Worm (Caenorhabditis elegans) whole organism, L1 larva: ENCODE data around the gene bbln-1.
A peak's percentile ranks its signal among the peaks of the same experiment; 100 is the strongest.

Source experiments
- C04F5.9 ChIP-seq: sonication (generic microtip); optimal IDR thresholded peaks from 2 replicates; lab custom pipeline; 2016; ENCODE audit warnings: missing genetic modification characterization, missing compliant biosample characterization
- C16A3.4 ChIP-seq: fragments of 150-350 bp; optimal IDR thresholded peaks from 2 replicates; lab custom pipeline; 2014; ENCODE audit warnings: missing biosample characterization, missing genetic modification characterization
- alr-1 ChIP-seq: fragments of 200-800 bp; sonication (Bioruptor generic); optimal IDR thresholded peaks from 2 replicates; lab custom pipeline; 2018; ENCODE audit warnings: borderline replicate concordance, mild to moderate bottlenecking, missing genetic modification characterization, missing compliant biosample characterization
- aly-2 ChIP-seq: fragments of 150-350 bp; optimal IDR thresholded peaks from 2 replicates; lab custom pipeline; 2014; ENCODE audit warnings: missing biosample characterization, missing genetic modification characterization
- blmp-1 ChIP-seq: fragments of 150-350 bp; optimal IDR thresholded peaks from 2 replicates; lab custom pipeline; 2014; ENCODE audit warnings: missing biosample characterization, missing genetic modification characterization
- ceh-63 ChIP-seq: fragments of 200-800 bp; sonication (Bioruptor generic); optimal IDR thresholded peaks from 2 replicates; lab custom pipeline; 2018; ENCODE audit warnings: mild to moderate bottlenecking, missing genetic modification characterization, missing compliant biosample characterization
- ceh-8 ChIP-seq: fragments of 200-800 bp; sonication (Bioruptor generic); optimal IDR thresholded peaks from 2 replicates; lab custom pipeline; 2018; ENCODE audit warnings: mild to moderate bottlenecking, missing genetic modification characterization, moderate library complexity, missing compliant biosample characterization
- efl-3 ChIP-seq: fragments of 200-800 bp; sonication (Bioruptor generic); optimal IDR thresholded peaks from 2 replicates; lab custom pipeline; 2018; ENCODE audit warnings: mild to moderate bottlenecking, missing genetic modification characterization, missing compliant biosample characterization
- egl-13 ChIP-seq: sonication (generic microtip); optimal IDR thresholded peaks from 2 replicates; lab custom pipeline; 2016; ENCODE audit warnings: missing genotype, missing genetic modification reagents, missing genetic modification characterization, missing compliant biosample characterization
- elt-2 ChIP-seq: sonication (generic microtip); optimal IDR thresholded peaks from 2 replicates; lab custom pipeline; 2016; ENCODE audit warnings: missing genetic modification characterization, mild to moderate bottlenecking, inconsistent platforms, missing compliant biosample characterization, missing genetic modification reagents
- fkh-8 ChIP-seq: sonication (generic microtip); optimal IDR thresholded peaks from 2 replicates; lab custom pipeline; 2016; ENCODE audit warnings: mild to moderate bottlenecking, missing genetic modification characterization, missing compliant biosample characterization
- fos-1 ChIP-seq: fragments of 150-350 bp; optimal IDR thresholded peaks from 2 replicates; lab custom pipeline; 2014; ENCODE audit warnings: missing biosample characterization, missing genetic modification characterization
- grh-1 ChIP-seq: fragments of 200-800 bp; sonication (Bioruptor generic); IDR thresholded peaks from 2 replicates; pipeline ENCODE4 v1.3.6; 2022; ENCODE audit warnings: missing genetic modification reagents, missing genetic modification characterization, missing compliant biosample characterization
- hlh-17 ChIP-seq: fragments of 200-800 bp; sonication (Bioruptor generic); optimal IDR thresholded peaks from 2 replicates; lab custom pipeline; 2018; ENCODE audit warnings: missing genetic modification characterization, mild to moderate bottlenecking, missing compliant biosample characterization, moderate library complexity, borderline replicate concordance
- hpl-2 ChIP-seq: fragments of 150-350 bp; optimal IDR thresholded peaks from 2 replicates; lab custom pipeline; 2014; ENCODE audit warnings: missing biosample characterization, missing genetic modification reagents, missing genetic modification characterization
- irx-1 ChIP-seq: sonication (generic microtip); optimal IDR thresholded peaks from 2 replicates; lab custom pipeline; 2016; ENCODE audit warnings: missing genetic modification characterization, missing compliant biosample characterization
- lin-13 ChIP-seq: fragments of 150-350 bp; optimal IDR thresholded peaks from 2 replicates; lab custom pipeline; 2014; ENCODE audit warnings: missing biosample characterization, missing genetic modification reagents, missing genetic modification characterization
- lin-14 ChIP-seq: fragments of 200-800 bp; sonication (Bioruptor generic); optimal IDR thresholded peaks from 2 replicates; lab custom pipeline; 2018; ENCODE audit warnings: mild to moderate bottlenecking, missing genetic modification characterization, moderate library complexity, missing compliant biosample characterization
- lin-39 ChIP-seq: fragments of 150-350 bp; optimal IDR thresholded peaks from 2 replicates; lab custom pipeline; 2014; ENCODE audit warnings: missing biosample characterization, missing genetic modification reagents, missing genetic modification characterization
- lir-3 ChIP-seq: sonication (generic microtip); optimal IDR thresholded peaks from 2 replicates; lab custom pipeline; 2016; ENCODE audit warnings: mild to moderate bottlenecking, missing genetic modification characterization, moderate library complexity, missing compliant biosample characterization; ENCODE audit not compliant: poor library complexity
- lsy-2 ChIP-seq, 2 experiments: fragments of 150-350 bp; optimal IDR thresholded peaks; 2 replicates each; lab custom pipeline; 2014; ENCODE audit warnings: missing biosample characterization in 2 of 2, missing genetic modification characterization in 2 of 2
- mab-9 ChIP-seq: fragments of 200-800 bp; sonication (Bioruptor generic); IDR thresholded peaks from 2 replicates; pipeline ENCODE4 v1.3.6; 2022; ENCODE audit warnings: missing genetic modification reagents, missing genetic modification characterization, missing compliant biosample characterization
- mdl-1 ChIP-seq, 2 experiments: fragments of 150-350 bp; optimal IDR thresholded peaks; 2 replicates each; lab custom pipeline; 2014 to 2017; ENCODE audit warnings: missing biosample characterization in 2 of 2, missing genetic modification characterization in 2 of 2, inconsistent platforms in 1 of 2
- nhr-11 ChIP-seq: fragments of 150-350 bp; optimal IDR thresholded peaks from 2 replicates; lab custom pipeline; 2014; ENCODE audit warnings: missing biosample characterization, missing genetic modification characterization
- nhr-20 ChIP-seq: sonication (generic microtip); optimal IDR thresholded peaks from 2 replicates; lab custom pipeline; 2016; ENCODE audit warnings: mild to moderate bottlenecking, missing genetic modification characterization, missing compliant biosample characterization
- nhr-71 ChIP-seq: sonication (generic microtip); optimal IDR thresholded peaks from 2 replicates; lab custom pipeline; 2016; ENCODE audit warnings: mild to moderate bottlenecking, missing genetic modification characterization, moderate library complexity, missing compliant biosample characterization
- nhr-76 ChIP-seq: sonication (generic microtip); optimal IDR thresholded peaks from 2 replicates; lab custom pipeline; 2017; ENCODE audit warnings: missing biosample characterization, missing genetic modification characterization
- nhr-77 ChIP-seq: fragments of 150-350 bp; optimal IDR thresholded peaks from 2 replicates; lab custom pipeline; 2014; ENCODE audit warnings: missing biosample characterization, missing genetic modification characterization
- nhr-84 ChIP-seq: sonication (generic microtip); optimal IDR thresholded peaks from 2 replicates; lab custom pipeline; 2017; ENCODE audit warnings: missing biosample characterization, missing genetic modification characterization
- pag-3 ChIP-seq: sonication (generic microtip); optimal IDR thresholded peaks from 2 replicates; lab custom pipeline; 2017; ENCODE audit warnings: missing genetic modification characterization, mild to moderate bottlenecking, missing compliant biosample characterization, antibody characterized with exemption, borderline replicate concordance; ENCODE audit not compliant: insufficient read depth
- pax-3 ChIP-seq: fragments of 200-800 bp; sonication (Bioruptor generic); optimal IDR thresholded peaks from 2 replicates; lab custom pipeline; 2018; ENCODE audit warnings: mild to moderate bottlenecking, missing genetic modification characterization, moderate library complexity, missing compliant biosample characterization
- rnt-1 ChIP-seq: sonication (generic microtip); optimal IDR thresholded peaks from 2 replicates; lab custom pipeline; 2016; ENCODE audit warnings: mild to moderate bottlenecking, missing genetic modification characterization, moderate library complexity, missing compliant biosample characterization
- snu-23 ChIP-seq: sonication (generic microtip); optimal IDR thresholded peaks from 2 replicates; lab custom pipeline; 2016; ENCODE audit warnings: missing genetic modification characterization, missing compliant biosample characterization
- sox-4 ChIP-seq: sonication (generic microtip); optimal IDR thresholded peaks from 2 replicates; lab custom pipeline; 2016; ENCODE audit warnings: missing genetic modification characterization, missing compliant biosample characterization
- sptf-1 ChIP-seq: fragments of 150-350 bp; optimal IDR thresholded peaks from 2 replicates; lab custom pipeline; 2014; ENCODE audit warnings: missing biosample characterization, missing genetic modification characterization
- sup-37 ChIP-seq: fragments of 200-800 bp; sonication (Bioruptor generic); optimal IDR thresholded peaks from 2 replicates; lab custom pipeline; 2018; ENCODE audit warnings: mild to moderate bottlenecking, missing genetic modification characterization, missing compliant biosample characterization
- swsn-7 ChIP-seq: sonication (generic microtip); optimal IDR thresholded peaks from 2 replicates; lab custom pipeline; 2016; ENCODE audit warnings: missing genetic modification characterization, missing compliant biosample characterization
- tbx-2 ChIP-seq: sonication (generic microtip); optimal IDR thresholded peaks from 2 replicates; lab custom pipeline; 2016; ENCODE audit warnings: missing genetic modification characterization, missing compliant biosample characterization
- tlp-1 ChIP-seq: fragments of 150-350 bp; optimal IDR thresholded peaks from 2 replicates; lab custom pipeline; 2014; ENCODE audit warnings: missing biosample characterization, missing genetic modification characterization
- unc-86 ChIP-seq: sonication (generic microtip); optimal IDR thresholded peaks from 2 replicates; lab custom pipeline; 2016; ENCODE audit warnings: missing genetic modification characterization, missing compliant biosample characterization
- unc-98 ChIP-seq: fragments of 200-800 bp; sonication (Bioruptor generic); IDR thresholded peaks from 2 replicates; pipeline ENCODE4 v1.3.6; 2022; ENCODE audit warnings: missing genetic modification characterization, missing compliant biosample characterization
- xbp-1 ChIP-seq: sonication (generic microtip); optimal IDR thresholded peaks from 2 replicates; lab custom pipeline; 2016; ENCODE audit warnings: missing genetic modification characterization, missing compliant biosample characterization
- zag-1 ChIP-seq: fragments of 150-350 bp; optimal IDR thresholded peaks from 2 replicates; lab custom pipeline; 2014; ENCODE audit warnings: missing biosample characterization, missing genetic modification characterization
- ztf-4 ChIP-seq: fragments of 150-350 bp; optimal IDR thresholded peaks from 2 replicates; lab custom pipeline; 2014; ENCODE audit warnings: missing biosample characterization, missing genetic modification characterization

Gene bbln-1

DNA sequence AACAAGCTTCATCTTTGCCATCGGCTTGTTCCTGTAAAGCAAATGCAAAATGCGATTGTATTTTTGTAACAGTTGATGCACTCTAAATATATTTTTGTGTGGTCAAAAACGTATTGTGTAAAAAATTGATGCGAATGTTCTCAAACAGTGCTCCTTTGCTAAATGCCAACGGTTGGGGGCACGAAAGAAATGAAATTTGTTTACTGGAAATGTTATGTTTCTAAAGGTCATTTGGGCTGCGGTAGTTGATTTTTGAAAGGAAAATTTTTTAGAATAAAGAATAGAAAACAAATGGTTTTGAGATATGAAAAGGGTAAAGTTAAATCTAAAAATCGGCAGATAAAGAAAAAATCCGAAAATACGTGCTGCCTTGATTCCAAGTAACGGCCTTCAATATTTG lies 18.2 kb upstream of the bbln-1 start, which contains the start of gene C15C7.6:
Gene C15C7.6 (minus strand): TSS at position 101 of the 400 bp plus-strand sequence.
- TF ChIP-seq pag-3: no peak
- TF ChIP-seq tlp-1: no peak
- TF ChIP-seq C16A3.4 (tag; lab: Kevin White, UChicago): no peak
- TF ChIP-seq lin-13 (GFP tag; lab: Kevin White, UChicago): no peak
- no peak for TF ChIP-seq hlh-17
- TF ChIP-seq lin-14 (GFP tag; lab: Kevin White, UChicago): no peak
- TF ChIP-seq aly-2 (tag; lab: Kevin White, UChicago): no peak
- no peak for TF ChIP-seq C04F5.9 (tag; lab: Kevin White, UChicago)
- no peak for TF ChIP-seq pax-3
- no peak for TF ChIP-seq xbp-1
- TF ChIP-seq mab-9 (GFP tag; lab: Robert Waterston, UW): no peak

DNA sequence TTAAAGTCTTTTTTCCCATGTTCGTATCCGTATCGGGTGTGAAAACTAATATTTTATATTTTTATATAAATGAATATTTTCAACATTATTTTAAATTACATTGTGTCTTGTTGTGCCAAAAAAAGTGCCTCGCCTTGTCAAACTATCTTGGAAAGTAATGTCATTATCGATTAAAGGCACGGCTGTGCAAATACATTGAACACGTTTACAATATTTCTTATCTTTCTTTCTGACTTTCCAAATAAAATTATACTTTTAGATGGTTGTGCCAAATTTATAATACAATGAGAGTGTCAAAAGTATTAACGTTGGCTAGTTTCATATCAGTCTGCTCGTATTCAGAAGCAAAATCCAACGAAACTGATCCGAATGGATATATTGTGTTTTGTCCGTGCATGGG lies 13.3 kb upstream of the bbln-1 start, which contains the start of gene pfut-1:
Gene pfut-1 (plus strand): TSS at position 258 of the 400 bp plus-strand sequence.
- no peak for TF ChIP-seq unc-86 (tag; lab: Kevin White, UChicago)
- no peak for TF ChIP-seq zag-1 (tag; lab: Kevin White, UChicago)
- peak; percentile 23 for TF ChIP-seq elt-2 (tag; lab: Kevin White, UChicago)

DNA sequence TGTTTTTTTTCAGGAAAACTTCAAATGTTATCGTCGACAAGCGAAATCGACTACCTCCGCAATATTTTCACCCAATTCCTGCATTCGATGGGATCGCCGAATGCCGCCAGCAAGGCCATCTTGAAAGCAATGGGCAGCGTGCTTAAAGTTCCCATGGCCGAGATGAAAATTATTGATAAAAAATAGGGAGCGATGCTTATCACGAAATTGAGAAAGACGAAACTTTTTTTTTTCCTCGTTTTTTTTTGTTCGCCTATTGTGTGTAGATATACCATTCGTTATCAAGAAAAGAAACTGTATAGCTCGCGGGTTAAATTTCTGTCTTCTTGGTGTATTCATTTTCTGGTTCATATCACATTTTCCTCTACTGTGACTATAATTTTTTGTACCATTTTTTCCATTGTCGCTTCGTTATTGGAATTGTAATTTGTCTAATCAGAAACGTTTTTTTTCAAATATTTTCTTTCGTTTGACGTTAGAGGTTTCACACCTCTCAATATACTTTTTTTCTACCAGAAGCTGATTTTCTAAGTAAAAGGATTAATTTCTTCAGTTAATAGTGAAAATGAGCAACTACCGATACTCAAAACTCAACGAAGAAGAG lies 11.8 kb upstream of the bbln-1 start, which contains the start of gene syx-6:
Gene syx-6 (plus strand): TSS at position 554 of the 604 bp plus-strand sequence.
- peak; percentile 50 for TF ChIP-seq elt-2 (tag; lab: Kevin White, UChicago)
- TF ChIP-seq nhr-77: no peak
- TF ChIP-seq lir-3 (tag; lab: Kevin White, UChicago): no peak
- TF ChIP-seq egl-13: no peak
- TF ChIP-seq ztf-4 (tag; lab: Kevin White, UChicago): no peak
- TF ChIP-seq hpl-2: no peak
- TF ChIP-seq lin-39 (tag; lab: Kevin White, UChicago): no peak
- TF ChIP-seq efl-3: no peak
- TF ChIP-seq fkh-8 (tag; lab: Kevin White, UChicago): no peak
- TF ChIP-seq pax-3: no peak
- peak; percentile 8 for TF ChIP-seq lin-14 (GFP tag; lab: Kevin White, UChicago)
- no peak for TF ChIP-seq nhr-76 (tag; lab: Kevin White, UChicago)
- no peak for TF ChIP-seq unc-98 (GFP tag; lab: Robert Waterston, UW)

DNA sequence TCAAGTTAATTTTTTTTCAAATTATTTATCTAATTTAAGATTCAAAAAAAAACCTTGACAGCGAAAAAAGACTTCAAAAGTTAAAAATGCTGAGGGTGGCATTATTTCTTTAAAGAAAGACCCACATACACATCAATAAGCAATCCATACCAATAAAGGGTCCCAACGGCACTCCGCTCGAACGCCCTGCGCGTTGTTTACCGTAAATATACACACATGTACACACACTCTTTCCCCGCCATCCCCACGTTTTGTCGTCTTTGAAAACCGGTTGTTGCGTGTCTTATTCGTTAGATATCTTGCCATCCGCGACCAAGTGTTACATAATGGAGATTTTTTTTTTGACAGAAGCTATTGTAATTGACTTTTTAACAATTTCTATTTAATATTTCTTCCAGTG lies 7.3 kb upstream of the bbln-1 start, which contains the start of gene gcc-1:
Gene gcc-1 (plus strand): TSS at position 399 of the 400 bp plus-strand sequence.
- TF ChIP-seq irx-1 (tag; lab: Kevin White, UChicago) (peak; percentile 3), lin-39 (tag; lab: Kevin White, UChicago) (no peak), egl-13 (no peak), lin-13 (GFP tag; lab: Kevin White, UChicago) (no peak), ceh-8 (GFP tag; lab: Kevin White, UChicago) (no peak), snu-23 (GFP tag; lab: Kevin White, UChicago) (peak; percentile 55), rnt-1 (tag; lab: Kevin White, UChicago) (no peak), hpl-2 (no peak), xbp-1 (peak; percentile 43), nhr-77 (peak; percentile 2), alr-1 (tag; lab: Kevin White, UChicago) (no peak), lin-14 (GFP tag; lab: Kevin White, UChicago) (peak; percentile 78), mdl-1 (tag; optimal IDR thresholded peaks at IDR 0.05; lab: Kevin White, UChicago) (peak in 1 of 2 experiments; percentile 38), tbx-2 (tag; lab: Kevin White, UChicago) (peak; percentile 51), blmp-1 (tag; lab: Kevin White, UChicago) (peak; percentile 75), lsy-2 (tag; optimal IDR thresholded peaks at IDR 0.05; lab: Kevin White, UChicago) (peak; percentile 5 to 59), hlh-17 (no peak), ceh-63 (GFP tag; lab: Kevin White, UChicago) (no peak), sup-37 (no peak), nhr-84 (tag; lab: Kevin White, UChicago) (no peak), nhr-71 (tag; lab: Kevin White, UChicago) (peak; percentile 63), C04F5.9 (tag; lab: Kevin White, UChicago) (no peak), nhr-11 (no peak), grh-1 (GFP tag; lab: Robert Waterston, UW) (peak; percentile 90), nhr-20 (tag; lab: Kevin White, UChicago) (peak; percentile 59), fkh-8 (tag; lab: Kevin White, UChicago) (peak; percentile 19), fos-1 (tag; lab: Kevin White, UChicago) (no peak), sptf-1 (tag; lab: Kevin White, UChicago) (no peak), lir-3 (tag; lab: Kevin White, UChicago) (no peak), pag-3 (peak; percentile 13), sox-4 (no peak), swsn-7 (tag; lab: Kevin White, UChicago) (peak; percentile 46)
